Fruit fly (Drosophila melanogaster) whole organism, pupa: ENCODE results near the gene CG17732.
A peak's percentile ranks its signal among the peaks of the same experiment; 100 is the strongest.

Experiments
- CG13204 ChIP-seq: fragments of 200-800 bp; sonication (Bioruptor generic); optimal IDR thresholded peaks from 2 replicates; lab custom pipeline; 2018; ENCODE audit warnings: missing biosample characterization, mild to moderate bottlenecking, missing genetic modification characterization, moderate library complexity
- CG15710 ChIP-seq: fragments of 200-800 bp; sonication (Bioruptor generic); optimal IDR thresholded peaks from 2 replicates; lab custom pipeline; 2018; ENCODE audit warnings: missing biosample characterization, mild to moderate bottlenecking, missing genetic modification characterization, moderate library complexity
- CG32121 ChIP-seq: fragments of 200-800 bp; sonication (Bioruptor generic); IDR thresholded peaks from 2 replicates; pipeline ENCODE4 v1.3.6; 2022; ENCODE audit warnings: missing biosample characterization, missing genetic modification characterization
- CG34367 ChIP-seq: fragments of 200-800 bp; sonication (Bioruptor generic); optimal IDR thresholded peaks from 2 replicates; lab custom pipeline; 2018; ENCODE audit warnings: missing biosample characterization, mild to moderate bottlenecking, missing genetic modification characterization
- CG4496 ChIP-seq: fragments of 200-800 bp; sonication (Bioruptor generic); IDR thresholded peaks from 3 replicates; pipeline ENCODE4 v1.3.6; 2022; ENCODE audit warnings: missing biosample characterization, missing genetic modification characterization
- D1 ChIP-seq: fragments of 200-800 bp; sonication (Bioruptor generic); optimal IDR thresholded peaks from 2 replicates; lab custom pipeline; 2018; ENCODE audit warnings: missing biosample characterization, mild to moderate bottlenecking, missing genetic modification characterization, moderate library complexity
- Snoo ChIP-seq: fragments of 200-800 bp; sonication (Bioruptor generic); optimal IDR thresholded peaks from 3 replicates; lab custom pipeline; 2017; ENCODE audit warnings: missing biosample characterization, mild to moderate bottlenecking, missing genetic modification characterization, inconsistent platforms

DNA sequence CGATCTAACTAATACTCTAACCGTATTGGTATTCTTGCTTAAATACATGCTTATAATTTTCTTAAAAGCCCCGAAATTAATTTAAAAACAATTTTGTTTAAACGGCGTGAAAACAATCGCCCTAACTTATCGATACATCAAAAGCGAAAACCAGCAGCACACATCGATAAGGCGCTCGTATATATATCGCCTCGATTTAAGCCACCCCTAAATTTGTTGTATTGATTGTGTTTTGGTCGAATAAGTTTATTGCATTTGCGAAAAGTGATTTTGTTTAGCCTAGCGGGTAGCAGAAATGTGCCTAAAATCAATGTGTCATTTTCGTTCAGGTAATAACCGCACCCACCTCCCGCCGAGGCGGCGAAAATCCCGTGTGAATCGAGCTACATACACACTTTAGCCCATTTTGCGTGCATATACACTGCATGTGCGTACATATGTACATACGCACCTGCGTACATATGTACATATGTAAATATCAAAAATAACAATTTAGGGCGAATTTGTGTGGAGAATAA, 10.3 kb downstream of the CG17732 start, which contains the start of the genes CG7646 and Nca:
- TF ChIP-seq CG32121 (GFP tag; lab: Robert Waterston, UW), result no peak
- TF ChIP-seq D1 (tag; lab: Kevin White, UChicago), result peak; percentile 69
- no peak for TF ChIP-seq CG13204 (GFP tag; lab: Kevin White, UChicago)
- TF ChIP-seq CG15710 (tag; lab: Kevin White, UChicago), result no peak
- no peak for TF ChIP-seq CG4496 (GFP tag; lab: Robert Waterston, UW)
- TF ChIP-seq Snoo (tag; lab: Kevin White, UChicago), result no peak
- no peak for TF ChIP-seq CG34367
